Fruit fly (Drosophila melanogaster): ENCODE results near the gene CecB.

DNA sequence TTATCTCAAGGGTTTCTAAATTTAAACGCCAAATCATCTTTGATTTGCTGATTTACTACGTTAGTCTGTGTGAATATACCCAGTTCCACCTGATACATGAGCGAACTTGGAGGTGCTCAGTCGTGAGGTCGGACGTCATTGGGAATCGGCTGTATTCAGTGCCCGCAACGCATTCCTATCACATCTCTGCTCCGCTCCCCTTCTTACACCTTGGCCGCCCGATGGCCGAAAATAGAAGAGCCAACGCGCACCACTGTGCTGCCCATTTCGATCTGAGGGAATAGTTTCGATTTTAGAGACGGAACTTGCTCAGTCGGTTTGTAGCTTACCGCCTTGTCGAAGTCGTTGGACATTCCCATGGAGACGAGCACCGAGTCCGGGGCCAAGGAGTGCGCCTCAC is 37.3 kb downstream of the CecB start:
- TF ChIP-seq insv (optimal IDR thresholded peaks at IDR 0.05), result no peak
- no peak for TF ChIP-seq h (optimal IDR thresholded peaks at IDR 0.05)
- TF ChIP-seq Myc (optimal IDR thresholded peaks at IDR 0.05), result no peak
- TF ChIP-seq psq (optimal IDR thresholded peaks at IDR 0.05), result no peak
